Fruit fly (Drosophila melanogaster) Kc167 (cell line): Measurements from ENCODE around the gene CG1628.

Experiments used
- Sin3A ChIP-seq: fragments of >200 bp; optimal IDR thresholded peaks from 2 replicates; lab custom pipeline; 2018; ENCODE audit warnings: missing external identifiers
- h ChIP-seq: fragments of >200 bp; optimal IDR thresholded peaks from 3 replicates; lab custom pipeline; 2018; ENCODE audit warnings: missing external identifiers
- insv ChIP-seq: fragments of >200 bp; optimal IDR thresholded peaks from 3 replicates; lab custom pipeline; 2018; ENCODE audit warnings: missing external identifiers
- psq ChIP-seq: fragments of >200 bp; optimal IDR thresholded peaks from 2 replicates; lab custom pipeline; 2017; ENCODE audit warnings: missing external identifiers
- ttk ChIP-seq: sonication (Bioruptor generic); optimal IDR thresholded peaks from 2 replicates; lab custom pipeline; 2017; ENCODE audit warnings: missing external identifiers

DNA sequence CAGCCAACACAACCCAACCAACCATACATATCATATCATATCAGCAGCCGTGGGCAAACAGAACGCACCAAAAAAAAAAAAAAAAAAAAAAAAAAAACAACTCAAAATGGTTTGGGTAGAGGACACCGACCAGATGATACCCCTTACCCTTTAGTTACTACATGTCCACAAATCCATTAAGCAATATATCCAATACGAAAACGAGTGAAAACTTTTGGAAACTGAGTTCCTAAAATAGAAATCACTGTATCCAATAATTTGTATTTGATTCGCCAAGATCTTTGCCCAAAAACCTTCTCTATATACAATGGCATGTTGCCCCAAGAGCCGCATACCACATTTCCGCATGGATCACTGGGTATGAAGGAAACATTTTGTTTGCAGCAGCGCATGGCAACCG is 21.0 kb downstream of the CG1628 start:
- TF ChIP-seq h (lab: Kevin White, UChicago): no peak
- TF ChIP-seq Sin3A (lab: Kevin White, UChicago): no peak
- TF ChIP-seq ttk (lab: Kevin White, UChicago): no peak
- TF ChIP-seq psq (lab: Kevin White, UChicago): no peak
- TF ChIP-seq insv (lab: Kevin White, UChicago): no peak
